Worm (Caenorhabditis elegans) whole organism, L4 larva: ENCODE results near the gene fbxa-213.

Source experiments
- R02D3.7 ChIP-seq: fragments of 150-350 bp; sonication (generic microtip); optimal IDR thresholded peaks from 3 replicates; lab custom pipeline; 2014; ENCODE audit warnings: missing biosample characterization, missing genetic modification characterization
- ceh-28 ChIP-seq: fragments of 150-350 bp; optimal IDR thresholded peaks from 2 replicates; lab custom pipeline; 2014; ENCODE audit warnings: missing biosample characterization, missing genetic modification reagents, missing genetic modification characterization
- hlh-11 ChIP-seq: fragments of 200-800 bp; sonication (Bioruptor generic); optimal IDR thresholded peaks from 2 replicates; lab custom pipeline; 2018; ENCODE audit warnings: mild to moderate bottlenecking, missing genetic modification characterization, missing compliant biosample characterization
- lsy-2 ChIP-seq, 2 experiments: fragments of 150-350 bp in 1 of 2; sonication (generic microtip) in 1 of 2; optimal IDR thresholded peaks; 2 replicates each; lab custom pipeline; 2014 to 2017; ENCODE audit warnings: missing biosample characterization in 2 of 2, missing genetic modification characterization in 2 of 2
- mxl-3 ChIP-seq: fragments of 200-800 bp; sonication (Bioruptor generic); optimal IDR thresholded peaks from 2 replicates; lab custom pipeline; 2018; ENCODE audit warnings: mild to moderate bottlenecking, missing genetic modification characterization, missing compliant biosample characterization
- nhr-6 ChIP-seq: fragments of 150-350 bp; optimal IDR thresholded peaks from 2 replicates; lab custom pipeline; 2014; ENCODE audit warnings: missing biosample characterization, missing genetic modification characterization
- nhr-76 ChIP-seq: fragments of 150-350 bp; optimal IDR thresholded peaks from 2 replicates; lab custom pipeline; 2014; ENCODE audit warnings: missing biosample characterization, missing genetic modification characterization
- pqm-1 ChIP-seq: sonication (generic microtip); optimal IDR thresholded peaks from 2 replicates; lab custom pipeline; 2017; ENCODE audit warnings: missing biosample characterization, missing genetic modification characterization

- TF ChIP-seq pqm-1 (tag; lab: Kevin White, UChicago) (no peak), lsy-2 (tag; optimal IDR thresholded peaks at IDR 0.05; lab: Kevin White, UChicago) (no peak), mxl-3 (GFP tag; lab: Kevin White, UChicago) (no peak), nhr-6 (tag; lab: Kevin White, UChicago) (no peak), ceh-28 (tag; lab: Kevin White, UChicago) (no peak), hlh-11 (tag; lab: Kevin White, UChicago) (no peak), nhr-76 (tag; lab: Kevin White, UChicago) (no peak), R02D3.7 (tag; lab: Kevin White, UChicago) (no peak)
These were observed 49.7 kb upstream of the fbxa-213 start, which contains the start of gene fbxb-119 for ce11 chrV:18318312-18318711.
